Worm (Caenorhabditis elegans) whole organism, late embryonic: Measurements from ENCODE around the gene F54B11.4.
A peak's percentile ranks its signal among the peaks of the same experiment; 100 is the strongest.

ENCODE experiments used
- C08G9.2 ChIP-seq: sonication (generic microtip); optimal IDR thresholded peaks from 2 replicates; lab custom pipeline; 2016; ENCODE audit warnings: mild to moderate bottlenecking, missing genetic modification characterization, moderate library complexity, missing compliant biosample characterization
- F13H6.1 ChIP-seq: sonication (generic microtip); optimal IDR thresholded peaks from 2 replicates; lab custom pipeline; 2016; ENCODE audit warnings: missing genetic modification characterization, missing compliant biosample characterization
- K02D7.2 ChIP-seq: sonication (generic microtip); optimal IDR thresholded peaks from 2 replicates; lab custom pipeline; 2017; ENCODE audit warnings: mild to moderate bottlenecking, missing genetic modification characterization, missing compliant biosample characterization
- ama-1 ChIP-seq: fragments of 150-350 bp; optimal IDR thresholded peaks from 2 replicates; lab custom pipeline; 2014
- ceh-18 ChIP-seq: sonication (generic microtip); optimal IDR thresholded peaks from 2 replicates; lab custom pipeline; 2016; ENCODE audit warnings: missing genetic modification characterization, missing compliant biosample characterization
- ceh-2 ChIP-seq: sonication (generic microtip); optimal IDR thresholded peaks from 2 replicates; lab custom pipeline; 2016; ENCODE audit warnings: missing genotype, missing genetic modification characterization, missing compliant biosample characterization
- ceh-22 ChIP-seq: sonication (generic microtip); optimal IDR thresholded peaks from 2 replicates; lab custom pipeline; 2017; ENCODE audit warnings: missing biosample characterization, missing genetic modification characterization
- ceh-24 ChIP-seq: sonication (generic microtip); optimal IDR thresholded peaks from 2 replicates; lab custom pipeline; 2016; ENCODE audit warnings: mild to moderate bottlenecking, missing genetic modification characterization, missing compliant biosample characterization
- ceh-34 ChIP-seq: sonication (generic microtip); optimal IDR thresholded peaks from 2 replicates; lab custom pipeline; 2016; ENCODE audit warnings: mild to moderate bottlenecking, missing genetic modification characterization, missing compliant biosample characterization
- ceh-45 ChIP-seq: fragments of 200-800 bp; sonication (Bioruptor generic); IDR thresholded peaks from 2 replicates; pipeline ENCODE4 v1.3.6; 2022; ENCODE audit warnings: missing genetic modification reagents, missing genetic modification characterization, missing compliant biosample characterization
- ceh-48 ChIP-seq: sonication (generic microtip); optimal IDR thresholded peaks from 2 replicates; lab custom pipeline; 2016; ENCODE audit warnings: missing genetic modification characterization, inconsistent platforms, missing compliant biosample characterization
- che-1 ChIP-seq: sonication (generic microtip); optimal IDR thresholded peaks from 2 replicates; lab custom pipeline; 2016; ENCODE audit warnings: mild to moderate bottlenecking, missing genetic modification characterization, missing compliant biosample characterization
- elt-2 ChIP-seq: sonication (generic microtip); optimal IDR thresholded peaks from 2 replicates; lab custom pipeline; 2016; ENCODE audit warnings: missing genetic modification reagents, missing genetic modification characterization, missing compliant biosample characterization
- ets-4 ChIP-seq: sonication (generic microtip); optimal IDR thresholded peaks from 2 replicates; lab custom pipeline; 2016; ENCODE audit warnings: missing genetic modification characterization, missing compliant biosample characterization
- eyg-1 ChIP-seq: sonication (generic microtip); optimal IDR thresholded peaks from 2 replicates; lab custom pipeline; 2016; ENCODE audit warnings: missing genotype, missing genetic modification characterization, missing compliant biosample characterization
- fax-1 ChIP-seq: sonication (generic microtip); optimal IDR thresholded peaks from 2 replicates; lab custom pipeline; 2016; ENCODE audit warnings: missing genotype, missing genetic modification characterization, missing compliant biosample characterization
- fkh-6 ChIP-seq: sonication (generic microtip); optimal IDR thresholded peaks from 2 replicates; lab custom pipeline; 2016; ENCODE audit warnings: missing genetic modification characterization, missing compliant biosample characterization
- hlh-13 ChIP-seq: fragments of 200-800 bp; sonication (Bioruptor generic); optimal IDR thresholded peaks from 2 replicates; lab custom pipeline; 2018; ENCODE audit warnings: mild to moderate bottlenecking, missing genetic modification characterization, missing compliant biosample characterization
- hlh-8 ChIP-seq: sonication (generic microtip); optimal IDR thresholded peaks from 2 replicates; lab custom pipeline; 2016; ENCODE audit warnings: missing genotype, missing genetic modification characterization, missing compliant biosample characterization
- lim-6 ChIP-seq: sonication (generic microtip); optimal IDR thresholded peaks from 2 replicates; lab custom pipeline; 2016; ENCODE audit warnings: missing genetic modification characterization, missing compliant biosample characterization
- madf-2 ChIP-seq: sonication (generic microtip); optimal IDR thresholded peaks from 2 replicates; lab custom pipeline; 2017; ENCODE audit warnings: missing genetic modification characterization, missing compliant biosample characterization
- nhr-232 ChIP-seq: sonication (generic microtip); optimal IDR thresholded peaks from 2 replicates; lab custom pipeline; 2016; ENCODE audit warnings: missing genetic modification characterization, missing compliant biosample characterization
- odd-2 ChIP-seq: sonication (generic microtip); optimal IDR thresholded peaks from 2 replicates; lab custom pipeline; 2017; ENCODE audit warnings: antibody characterized with exemption, mild to moderate bottlenecking, missing genetic modification characterization, missing compliant biosample characterization
- pag-3 ChIP-seq: sonication (generic microtip); optimal IDR thresholded peaks from 2 replicates; lab custom pipeline; 2016; ENCODE audit warnings: missing compliant biosample characterization, missing genetic modification characterization, borderline replicate concordance
- pax-1 ChIP-seq: fragments of 150-350 bp; optimal IDR thresholded peaks from 2 replicates; lab custom pipeline; 2014; ENCODE audit warnings: missing biosample characterization, missing genetic modification characterization
- pha-4 ChIP-seq: fragments of 150-350 bp; optimal IDR thresholded peaks from 2 replicates; lab custom pipeline; 2018; ENCODE audit warnings: missing biosample characterization, missing genetic modification reagents, missing genetic modification characterization
- pros-1 ChIP-seq: fragments of 150-350 bp; optimal IDR thresholded peaks from 2 replicates; lab custom pipeline; 2014; ENCODE audit warnings: missing biosample characterization, missing genetic modification reagents, missing genetic modification characterization
- ref-2 ChIP-seq: sonication (generic microtip); optimal IDR thresholded peaks from 2 replicates; lab custom pipeline; 2016; ENCODE audit warnings: missing genetic modification characterization, missing compliant biosample characterization
- rnt-1 ChIP-seq: sonication (generic microtip); optimal IDR thresholded peaks from 2 replicates; lab custom pipeline; 2016; ENCODE audit warnings: missing genetic modification characterization, missing compliant biosample characterization
- sox-4 ChIP-seq: sonication (generic microtip); optimal IDR thresholded peaks from 2 replicates; lab custom pipeline; 2017; ENCODE audit warnings: mild to moderate bottlenecking, missing genetic modification characterization, inconsistent platforms, missing compliant biosample characterization
- tbx-2 ChIP-seq: sonication (generic microtip); optimal IDR thresholded peaks from 2 replicates; lab custom pipeline; 2016; ENCODE audit warnings: missing genetic modification characterization, missing compliant biosample characterization
- ttx-3 ChIP-seq: sonication (generic microtip); optimal IDR thresholded peaks from 2 replicates; lab custom pipeline; 2016; ENCODE audit warnings: missing genetic modification reagents, missing genetic modification characterization, missing compliant biosample characterization
- unc-42 ChIP-seq: sonication (generic microtip); optimal IDR thresholded peaks from 2 replicates; lab custom pipeline; 2016; ENCODE audit warnings: missing genotype, missing genetic modification characterization, missing compliant biosample characterization
- unc-55 ChIP-seq: sonication (generic microtip); optimal IDR thresholded peaks from 2 replicates; lab custom pipeline; 2017; ENCODE audit warnings: missing biosample characterization, missing genetic modification reagents, missing genetic modification characterization
- zip-5 ChIP-seq: sonication (generic microtip); optimal IDR thresholded peaks from 2 replicates; lab custom pipeline; 2016; ENCODE audit warnings: missing genetic modification characterization, missing compliant biosample characterization

F54B11.4 gene

DNA sequence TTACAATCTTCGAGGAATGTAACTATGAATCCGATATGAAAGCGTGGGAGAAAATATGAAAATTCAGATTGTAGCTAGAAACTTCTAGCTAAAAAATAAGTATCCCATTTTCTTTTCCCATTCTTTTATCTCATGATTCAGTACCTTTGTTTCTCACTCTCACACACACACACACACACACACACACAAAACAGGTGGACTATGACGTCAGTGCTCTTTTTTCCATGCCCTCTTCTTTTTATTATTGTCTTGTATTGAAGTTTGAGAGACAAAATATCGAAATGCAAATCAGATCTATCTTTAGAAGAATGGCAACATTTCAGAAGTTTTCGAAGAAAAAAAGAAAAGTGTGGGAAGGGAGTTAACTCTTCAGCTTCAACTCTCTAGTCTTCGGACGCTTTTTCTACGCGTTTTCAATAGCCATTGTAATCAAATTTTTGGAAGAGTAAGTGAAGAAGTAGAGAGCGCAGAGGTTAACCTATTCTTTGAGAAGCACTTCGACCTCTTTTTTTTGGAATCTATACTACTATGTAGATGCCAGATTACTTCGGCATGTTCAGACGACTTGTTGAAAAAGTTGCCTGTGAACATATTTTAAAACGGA lies 41.5 kb downstream of the F54B11.4 start:
- no peak for TF ChIP-seq tbx-2
- no peak for TF ChIP-seq ceh-2 (tag; lab: Kevin White, UChicago)
- TF ChIP-seq fax-1 (tag; lab: Kevin White, UChicago), result no peak
- no peak for TF ChIP-seq ref-2 (tag; lab: Kevin White, UChicago)
- peak; percentile 79 for TF ChIP-seq unc-42 (tag; lab: Kevin White, UChicago)
- no peak for TF ChIP-seq ceh-24 (tag; lab: Kevin White, UChicago)
- TF ChIP-seq sox-4 (tag; lab: Kevin White, UChicago), result no peak

DNA sequence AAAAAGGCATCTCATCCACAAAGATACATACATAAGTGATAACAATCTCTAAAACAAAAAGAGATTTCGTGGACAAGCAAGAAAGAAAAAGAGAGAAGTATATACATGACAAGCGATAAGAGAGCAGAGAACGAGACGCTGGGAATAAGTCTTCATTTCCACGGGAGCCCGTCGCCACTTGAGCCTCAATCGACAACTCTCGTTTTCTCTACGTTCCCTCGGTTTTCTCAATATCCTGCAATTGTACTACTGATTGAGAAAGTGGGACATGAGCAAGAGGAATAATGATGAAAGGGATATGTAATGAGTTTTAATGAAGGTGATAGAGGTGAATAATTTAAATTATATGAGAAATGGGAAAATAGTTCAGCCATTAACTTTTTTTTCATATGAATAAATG lies 45.1 kb downstream of the F54B11.4 start:
- TF ChIP-seq madf-2 (no peak), unc-55 (GFP tag; lab: Kevin White, UChicago) (peak; percentile 50), ceh-18 (tag; lab: Kevin White, UChicago) (peak; percentile 27)

DNA sequence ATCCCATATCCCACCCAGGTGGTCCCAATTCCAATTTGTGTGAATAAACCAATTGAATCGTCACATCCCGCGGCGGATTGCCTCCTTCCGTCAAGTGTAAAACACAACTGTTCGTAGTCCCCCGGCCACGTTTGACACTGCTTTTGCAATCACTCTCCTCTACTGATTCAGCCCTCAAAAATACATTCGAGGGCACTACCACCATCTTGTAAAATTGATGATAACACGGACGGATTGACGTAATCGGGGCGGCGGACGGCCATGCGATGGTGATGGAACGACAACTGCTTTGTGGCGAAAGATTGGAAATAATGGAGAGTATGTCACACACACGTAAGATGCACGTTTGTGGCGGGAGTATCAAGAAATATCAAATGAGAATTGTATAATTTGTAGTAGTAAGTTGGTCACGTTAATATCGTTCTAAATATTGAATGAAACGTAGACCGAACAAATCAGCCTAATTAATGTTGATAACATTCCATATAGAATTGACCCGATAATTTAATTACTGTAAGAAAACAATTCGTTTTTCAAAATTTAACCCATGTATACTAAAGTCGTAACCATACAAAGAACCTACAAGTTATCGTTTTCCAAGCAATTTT lies 46.0 kb downstream of the F54B11.4 start:
- no peak for TF ChIP-seq hlh-8 (tag; lab: Kevin White, UChicago)
- no peak for TF ChIP-seq hlh-13
- no peak for TF ChIP-seq che-1 (tag; lab: Kevin White, UChicago)
- no peak for TF ChIP-seq ceh-48 (tag; lab: Kevin White, UChicago)
- peak; percentile 3 for TF ChIP-seq rnt-1 (tag; lab: Kevin White, UChicago)
- no peak for TF ChIP-seq elt-2 (tag; lab: Kevin White, UChicago)
- no peak for TF ChIP-seq ama-1 (lab: Kevin White, UChicago)
- no peak for TF ChIP-seq fkh-6 (tag; lab: Kevin White, UChicago)
- TF ChIP-seq ets-4 (tag; lab: Kevin White, UChicago), result no peak
- TF ChIP-seq F13H6.1 (tag; lab: Kevin White, UChicago), result no peak
- TF ChIP-seq pag-3, result no peak
- no peak for TF ChIP-seq pros-1 (tag; lab: Kevin White, UChicago)
- TF ChIP-seq C08G9.2, result no peak
- no peak for TF ChIP-seq ceh-2 (tag; lab: Kevin White, UChicago)
- peak; percentile 43 for TF ChIP-seq ceh-18 (tag; lab: Kevin White, UChicago)
- TF ChIP-seq, all 69 proteins: peak for 2

DNA sequence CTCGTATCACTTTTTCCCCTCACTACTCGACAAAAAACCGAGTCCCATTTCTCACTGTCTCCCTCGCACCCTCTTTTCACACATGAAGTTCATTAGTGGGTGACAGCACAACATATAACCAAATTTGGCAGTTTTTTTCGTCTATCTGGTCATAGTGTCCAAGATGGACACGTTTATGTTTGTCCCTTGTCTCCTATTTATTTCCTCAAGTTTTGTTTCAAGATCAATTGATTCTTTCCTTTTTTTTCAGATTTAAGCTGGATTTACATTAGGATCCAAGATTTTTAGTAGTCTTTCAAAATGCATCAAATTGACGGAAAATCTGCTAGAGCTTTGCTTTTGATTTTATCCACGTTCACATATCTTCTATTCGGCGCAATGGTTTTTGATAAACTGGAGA lies 47.1 kb downstream of the F54B11.4 start, which contains the start of gene twk-20:
Gene twk-20 (plus strand): TSS at position 301 of the 400 bp plus-strand sequence.
- TF ChIP-seq lim-6 (tag; lab: Kevin White, UChicago) (no peak), hlh-8 (tag; lab: Kevin White, UChicago) (no peak), pag-3 (no peak), F13H6.1 (tag; lab: Kevin White, UChicago) (no peak), odd-2 (tag; lab: Kevin White, UChicago) (no peak), ceh-34 (tag; lab: Kevin White, UChicago) (no peak), eyg-1 (no peak), zip-5 (tag; lab: Kevin White, UChicago) (no peak), ttx-3 (tag; lab: Kevin White, UChicago) (no peak), pha-4 (tag; lab: Kevin White, UChicago) (no peak), ceh-22 (no peak), unc-55 (GFP tag; lab: Kevin White, UChicago) (no peak), rnt-1 (tag; lab: Kevin White, UChicago) (no peak), K02D7.2 (no peak), pax-1 (no peak), ceh-45 (GFP tag; lab: Robert Waterston, UW) (no peak), sox-4 (tag; lab: Kevin White, UChicago) (no peak), nhr-232 (no peak)
